Worm (Caenorhabditis elegans): ENCODE data around the gene lig-4.

The lig-4 gene

DNA sequence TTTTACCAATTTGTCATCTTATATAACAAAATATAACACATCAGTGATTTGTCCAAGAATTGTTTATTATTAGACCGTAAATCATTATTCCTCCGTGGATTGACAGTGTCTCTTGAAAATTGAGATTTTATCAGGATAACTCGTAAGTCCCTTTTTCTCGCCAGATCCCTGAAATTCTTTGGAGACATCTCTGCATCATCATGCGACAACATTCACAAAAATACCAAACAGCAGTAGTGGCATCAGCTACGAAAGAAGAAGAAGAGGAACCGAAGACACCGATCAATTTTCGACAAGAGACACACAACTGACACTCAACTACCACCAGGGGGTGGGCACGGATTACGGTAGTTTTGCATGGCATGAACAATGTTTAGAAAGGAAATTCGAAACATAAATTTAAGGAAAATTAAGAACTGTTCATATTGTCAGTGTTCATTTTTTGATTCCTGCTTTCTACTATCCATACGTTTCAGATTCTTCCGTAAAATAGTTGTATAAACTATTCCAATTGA is 3.6 kb downstream of the lig-4 start:
- TF ChIP-seq lsy-2 (tag; optimal IDR thresholded peaks at IDR 0.05) (peak; percentile 47 to 92), C04F5.9 (tag; optimal IDR thresholded peaks at IDR 0.05) (no peak), nhr-12 (tag; optimal IDR thresholded peaks at IDR 0.05) (no peak), nhr-237 (tag; optimal IDR thresholded peaks at IDR 0.05) (no peak), tbx-2 (tag; optimal IDR thresholded peaks at IDR 0.05) (no peak), ceh-90 (tag; optimal IDR thresholded peaks at IDR 0.05) (no peak), irx-1 (tag; optimal IDR thresholded peaks at IDR 0.05) (no peak), unc-130 (tag; optimal IDR thresholded peaks at IDR 0.05) (peak; percentile 16), lin-14 (GFP tag; optimal IDR thresholded peaks at IDR 0.05) (peak; percentile 39), rnt-1 (tag; optimal IDR thresholded peaks at IDR 0.05) (peak; percentile 49), snu-23 (GFP tag; optimal IDR thresholded peaks at IDR 0.05) (peak; percentile 15), hlh-4 (tag; optimal IDR thresholded peaks at IDR 0.05) (no peak), egl-27 (tag; optimal IDR thresholded peaks at IDR 0.05) (no peak), nhr-85 (tag) (peak; percentile 69), nhr-71 (tag; optimal IDR thresholded peaks at IDR 0.05) (peak; percentile 41), nhr-76 (tag; optimal IDR thresholded peaks at IDR 0.05) (no peak), ceh-8 (GFP tag; optimal IDR thresholded peaks at IDR 0.05) (no peak), grh-1 (GFP tag; IDR thresholded peaks at IDR 0.05) (no peak), efl-3 (GFP tag; optimal IDR thresholded peaks at IDR 0.05) (no peak)

DNA sequence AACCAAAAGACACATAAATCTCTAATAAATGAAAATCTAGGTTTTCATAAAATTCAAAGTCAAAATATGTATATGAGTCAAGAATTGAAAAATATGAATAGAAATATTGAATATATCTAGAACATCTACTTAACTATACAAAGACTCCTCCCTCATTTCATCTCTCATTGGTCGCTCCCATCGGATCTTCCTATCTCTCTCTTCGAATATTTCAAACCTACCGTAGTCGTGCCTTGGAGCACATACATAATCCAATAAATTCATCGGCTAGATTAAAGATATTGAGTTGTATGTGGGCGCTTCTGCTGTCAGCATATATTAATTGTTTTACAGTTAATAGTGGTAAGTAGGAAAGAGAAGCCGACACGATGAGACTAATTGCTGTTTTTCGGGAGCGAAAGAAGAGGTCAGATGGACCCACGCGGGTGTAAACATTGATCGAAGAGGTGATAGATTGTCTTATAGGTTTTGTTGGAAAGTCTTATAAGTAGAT is 5.8 kb downstream of the lig-4 start:
- TF ChIP-seq lsy-2 (tag; optimal IDR thresholded peaks at IDR 0.05) (peak in 1 of 2 experiments; percentile 61), unc-130 (tag; optimal IDR thresholded peaks at IDR 0.05) (no peak), rnt-1 (tag; optimal IDR thresholded peaks at IDR 0.05) (peak; percentile 15), blmp-1 (tag; optimal IDR thresholded peaks at IDR 0.05) (peak; percentile 10), nhr-85 (tag) (peak; percentile 33)

ce11 chrIII:7530108-7530507 is 8.8 kb downstream of the lig-4 start:
- TF ChIP-seq lin-14 (GFP tag; optimal IDR thresholded peaks at IDR 0.05) (peak; percentile 15), vab-15 (tag; optimal IDR thresholded peaks at IDR 0.05) (no peak)

DNA sequence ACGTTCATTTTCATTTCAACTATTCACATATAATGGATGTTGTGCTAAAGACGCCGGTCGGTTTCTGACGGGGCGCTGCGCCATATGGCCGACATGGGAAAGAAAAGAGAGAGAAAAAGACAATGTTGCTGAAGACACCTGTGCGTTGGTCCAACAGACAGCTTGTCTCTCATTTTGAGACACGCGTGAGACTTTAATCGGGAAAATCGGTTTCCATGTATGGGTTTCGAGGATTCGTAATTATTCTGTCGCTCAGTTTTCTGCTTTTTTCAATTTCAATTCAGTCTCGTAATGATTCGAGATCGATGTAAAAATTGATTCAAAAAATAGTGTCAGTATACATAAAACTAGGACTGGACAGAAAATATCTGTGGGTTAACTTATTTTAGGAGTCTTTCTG is 9.6 kb downstream of the lig-4 start:
- no peak for TF ChIP-seq lin-13 (GFP tag; optimal IDR thresholded peaks at IDR 0.05)
- TF ChIP-seq ceh-63 (GFP tag; optimal IDR thresholded peaks at IDR 0.05): no peak
- peak; percentile 43 for TF ChIP-seq tbx-2 (tag; optimal IDR thresholded peaks at IDR 0.05)
- TF ChIP-seq nhr-11 (tag; optimal IDR thresholded peaks at IDR 0.05): no peak
- no peak for TF ChIP-seq pag-3 (tag; optimal IDR thresholded peaks at IDR 0.05; ENCODE audit: borderline replicate concordance, insufficient read depth)
- TF ChIP-seq xbp-1 (tag; optimal IDR thresholded peaks at IDR 0.05): no peak
- no peak for TF ChIP-seq aly-2 (tag; optimal IDR thresholded peaks at IDR 0.05)
- TF ChIP-seq unc-98 (GFP tag; IDR thresholded peaks at IDR 0.05): no peak
- TF ChIP-seq fos-1 (tag; optimal IDR thresholded peaks at IDR 0.05): no peak
- TF ChIP-seq snpc-4 (tag; optimal IDR thresholded peaks at IDR 0.05): no peak
- TF ChIP-seq nhr-12 (tag; optimal IDR thresholded peaks at IDR 0.05): no peak
- TF ChIP-seq isw-1 (GFP tag; IDR thresholded peaks at IDR 0.05): no peak
- TF ChIP-seq sptf-1 (tag; optimal IDR thresholded peaks at IDR 0.05): no peak
- TF ChIP-seq C16A3.4 (tag; optimal IDR thresholded peaks at IDR 0.05): no peak
- peak; percentile 1 for TF ChIP-seq lin-14 (GFP tag; optimal IDR thresholded peaks at IDR 0.05)
- TF ChIP-seq rnt-1 (tag; optimal IDR thresholded peaks at IDR 0.05): peak; percentile 10
- peak; percentile 20 for TF ChIP-seq blmp-1 (tag; optimal IDR thresholded peaks at IDR 0.05)
- TF ChIP-seq nhr-84 (tag; optimal IDR thresholded peaks at IDR 0.05): no peak
- no peak for TF ChIP-seq lir-3 (tag; optimal IDR thresholded peaks at IDR 0.05; ENCODE audit: poor library complexity)

DNA sequence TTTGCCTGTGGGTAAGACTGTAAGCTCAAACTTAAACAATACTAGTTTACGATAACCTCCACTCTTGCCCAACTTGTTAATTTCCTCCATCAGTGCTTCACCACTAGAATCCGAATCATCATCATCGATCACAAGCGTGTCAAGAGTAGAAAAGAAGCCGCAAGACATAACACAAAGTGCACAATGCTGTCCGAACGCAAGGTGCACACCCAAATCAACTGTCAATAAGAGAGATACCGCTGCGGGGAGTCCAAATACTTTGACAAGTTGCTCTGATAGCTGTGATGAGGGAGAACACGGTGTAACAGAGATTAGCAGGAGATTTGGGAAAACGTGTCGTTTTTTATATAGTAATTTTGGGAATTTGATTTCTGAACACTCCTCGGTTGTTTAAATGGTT is 10.1 kb downstream of the lig-4 start:
- TF ChIP-seq mep-1 (tag; optimal IDR thresholded peaks at IDR 0.05) (no peak), tlp-1 (tag; optimal IDR thresholded peaks at IDR 0.05) (no peak), pax-3 (tag; optimal IDR thresholded peaks at IDR 0.05) (no peak), grh-1 (GFP tag; IDR thresholded peaks at IDR 0.05) (no peak), pqm-1 (tag; optimal IDR thresholded peaks at IDR 0.05) (no peak), snu-23 (GFP tag; optimal IDR thresholded peaks at IDR 0.05) (no peak), nhr-47 (tag; optimal IDR thresholded peaks at IDR 0.05) (no peak), elt-3 (tag; optimal IDR thresholded peaks at IDR 0.05) (no peak), ces-1 (GFP tag; optimal IDR thresholded peaks at IDR 0.05) (no peak), swsn-7 (tag; optimal IDR thresholded peaks at IDR 0.05) (no peak), ztf-11 (tag; optimal IDR thresholded peaks at IDR 0.05) (no peak)
